Worm (Caenorhabditis elegans) whole organism, L1 larva: ENCODE measurements around the gene ZK470.4.

Experiments
- C04F5.9 ChIP-seq: sonication (generic microtip); optimal IDR thresholded peaks from 2 replicates; lab custom pipeline; 2016; ENCODE audit warnings: missing genetic modification characterization, missing compliant biosample characterization
- F16B12.6 ChIP-seq: fragments of 150-350 bp; optimal IDR thresholded peaks from 2 replicates; lab custom pipeline; 2014; ENCODE audit warnings: missing biosample characterization, missing genetic modification characterization
- aha-1 ChIP-seq: fragments of 150-350 bp; optimal IDR thresholded peaks from 2 replicates; lab custom pipeline; 2014; ENCODE audit warnings: missing biosample characterization, missing genetic modification characterization
- blmp-1 ChIP-seq: fragments of 150-350 bp; optimal IDR thresholded peaks from 2 replicates; lab custom pipeline; 2014; ENCODE audit warnings: missing biosample characterization, missing genetic modification characterization
- ceh-82 ChIP-seq, 3 experiments: fragments of 150-350 bp in 1 of 3; sonication (generic microtip) in 2 of 3; optimal IDR thresholded peaks; 2 replicates each; lab custom pipeline; 2014 to 2017; ENCODE audit warnings: missing biosample characterization in 3 of 3, missing genetic modification characterization in 3 of 3
- ceh-88 ChIP-seq: fragments of 200-800 bp; sonication (Bioruptor generic); IDR thresholded peaks from 2 replicates; pipeline ENCODE4 v1.3.6; 2022; ENCODE audit warnings: missing genetic modification characterization, missing compliant biosample characterization
- efl-1 ChIP-seq, 4 experiments: fragments of 150-350 bp; optimal IDR thresholded peaks in 3 of 4; peaks in 1 of 4; 1 replicate in 1 of 4; 2 replicates in 3 of 4; lab custom pipeline; 2014; ENCODE audit warnings: missing biosample characterization in 2 of 4, missing genetic modification characterization in 2 of 4, missing genetic modification reagents in 2 of 4
- efl-3 ChIP-seq: fragments of 200-800 bp; sonication (Bioruptor generic); optimal IDR thresholded peaks from 2 replicates; lab custom pipeline; 2018; ENCODE audit warnings: mild to moderate bottlenecking, missing genetic modification characterization, missing compliant biosample characterization
- egl-27 ChIP-seq, 2 experiments: fragments of 150-350 bp in 1 of 2; sonication (generic microtip); optimal IDR thresholded peaks; 3 replicates each; lab custom pipeline; 2017 to 2018; ENCODE audit warnings: missing biosample characterization in 2 of 2, missing genetic modification characterization in 2 of 2, missing genetic modification reagents in 2 of 2
- elt-2 ChIP-seq: sonication (generic microtip); optimal IDR thresholded peaks from 2 replicates; lab custom pipeline; 2016; ENCODE audit warnings: missing genetic modification characterization, mild to moderate bottlenecking, inconsistent platforms, missing compliant biosample characterization, missing genetic modification reagents
- elt-3 ChIP-seq, 6 experiments: fragments of 150-350 bp in 1 of 6; sonication (generic microtip); optimal IDR thresholded peaks; 2 replicates each; lab custom pipeline; 2017 to 2018; ENCODE audit warnings: missing biosample characterization in 6 of 6, missing genetic modification characterization in 6 of 6, inconsistent platforms in 1 of 6
- fkh-10 ChIP-seq: sonication (generic microtip); optimal IDR thresholded peaks from 2 replicates; lab custom pipeline; 2017; ENCODE audit warnings: missing biosample characterization, missing genetic modification reagents, missing genetic modification characterization
- fkh-4 ChIP-seq: sonication (generic microtip); optimal IDR thresholded peaks from 2 replicates; lab custom pipeline; 2016; ENCODE audit warnings: missing compliant biosample characterization, missing genetic modification characterization, borderline replicate concordance
- fos-1 ChIP-seq: fragments of 150-350 bp; optimal IDR thresholded peaks from 2 replicates; lab custom pipeline; 2014; ENCODE audit warnings: missing biosample characterization, missing genetic modification characterization
- hlh-4 ChIP-seq: sonication (generic microtip); optimal IDR thresholded peaks from 2 replicates; lab custom pipeline; 2016; ENCODE audit warnings: mild to moderate bottlenecking, missing genetic modification characterization, missing compliant biosample characterization
- lin-14 ChIP-seq: fragments of 200-800 bp; sonication (Bioruptor generic); optimal IDR thresholded peaks from 2 replicates; lab custom pipeline; 2018; ENCODE audit warnings: mild to moderate bottlenecking, missing genetic modification characterization, moderate library complexity, missing compliant biosample characterization
- lin-35 ChIP-seq, 2 experiments: fragments of 150-350 bp; optimal IDR thresholded peaks; 2 replicates each; lab custom pipeline; 2014; ENCODE audit warnings: missing biosample characterization in 2 of 2, missing genetic modification characterization in 2 of 2, missing genetic modification reagents in 2 of 2
- mab-9 ChIP-seq: fragments of 200-800 bp; sonication (Bioruptor generic); IDR thresholded peaks from 2 replicates; pipeline ENCODE4 v1.3.6; 2022; ENCODE audit warnings: missing genetic modification reagents, missing genetic modification characterization, missing compliant biosample characterization
- mdl-1 ChIP-seq, 2 experiments: fragments of 150-350 bp; optimal IDR thresholded peaks; 2 replicates each; lab custom pipeline; 2014 to 2017; ENCODE audit warnings: missing biosample characterization in 2 of 2, missing genetic modification characterization in 2 of 2, inconsistent platforms in 1 of 2
- mep-1 ChIP-seq: fragments of 150-350 bp; optimal IDR thresholded peaks from 2 replicates; lab custom pipeline; 2014; ENCODE audit warnings: missing biosample characterization, missing genetic modification characterization
- nhr-12 ChIP-seq: sonication (generic microtip); optimal IDR thresholded peaks from 2 replicates; lab custom pipeline; 2017; ENCODE audit warnings: missing biosample characterization, missing genetic modification characterization
- nhr-19 ChIP-seq: fragments of 200-800 bp; sonication (Bioruptor generic); conservative IDR thresholded peaks from 2 replicates; pipeline ENCODE4 v1.3.6; 2022; ENCODE audit warnings: missing genetic modification characterization, missing compliant biosample characterization
- nhr-20 ChIP-seq: sonication (generic microtip); optimal IDR thresholded peaks from 2 replicates; lab custom pipeline; 2016; ENCODE audit warnings: mild to moderate bottlenecking, missing genetic modification characterization, missing compliant biosample characterization
- nhr-237 ChIP-seq: fragments of 150-350 bp; optimal IDR thresholded peaks from 2 replicates; lab custom pipeline; 2014; ENCODE audit warnings: missing biosample characterization, missing genetic modification characterization
- nhr-28 ChIP-seq: fragments of 150-350 bp; optimal IDR thresholded peaks from 2 replicates; lab custom pipeline; 2014; ENCODE audit warnings: missing biosample characterization, missing genetic modification characterization
- nhr-71 ChIP-seq: sonication (generic microtip); optimal IDR thresholded peaks from 2 replicates; lab custom pipeline; 2016; ENCODE audit warnings: mild to moderate bottlenecking, missing genetic modification characterization, moderate library complexity, missing compliant biosample characterization
- nhr-85 ChIP-seq: sonication (generic microtip); peaks from one replicate; lab custom pipeline; 2016; ENCODE audit warnings: missing genetic modification characterization, inconsistent platforms, missing compliant biosample characterization
- rnt-1 ChIP-seq: sonication (generic microtip); optimal IDR thresholded peaks from 2 replicates; lab custom pipeline; 2016; ENCODE audit warnings: mild to moderate bottlenecking, missing genetic modification characterization, moderate library complexity, missing compliant biosample characterization
- skn-1 ChIP-seq: fragments of 150-350 bp; optimal IDR thresholded peaks from 2 replicates; lab custom pipeline; 2014; ENCODE audit warnings: missing biosample characterization, missing genetic modification characterization
- snu-23 ChIP-seq: sonication (generic microtip); optimal IDR thresholded peaks from 2 replicates; lab custom pipeline; 2016; ENCODE audit warnings: missing genetic modification characterization, missing compliant biosample characterization
- sptf-1 ChIP-seq: fragments of 150-350 bp; optimal IDR thresholded peaks from 2 replicates; lab custom pipeline; 2014; ENCODE audit warnings: missing biosample characterization, missing genetic modification characterization
- swsn-7 ChIP-seq: sonication (generic microtip); optimal IDR thresholded peaks from 2 replicates; lab custom pipeline; 2016; ENCODE audit warnings: missing genetic modification characterization, missing compliant biosample characterization
- tbx-2 ChIP-seq: sonication (generic microtip); optimal IDR thresholded peaks from 2 replicates; lab custom pipeline; 2016; ENCODE audit warnings: missing genetic modification characterization, missing compliant biosample characterization
- tlp-1 ChIP-seq: fragments of 150-350 bp; optimal IDR thresholded peaks from 2 replicates; lab custom pipeline; 2014; ENCODE audit warnings: missing biosample characterization, missing genetic modification characterization
- unc-130 ChIP-seq: fragments of 150-350 bp; optimal IDR thresholded peaks from 2 replicates; lab custom pipeline; 2017; ENCODE audit warnings: missing biosample characterization, missing genetic modification characterization, inconsistent platforms
- unc-62 ChIP-seq: fragments of 150-350 bp; optimal IDR thresholded peaks from 2 replicates; lab custom pipeline; 2014; ENCODE audit warnings: missing biosample characterization, missing genetic modification reagents, missing genetic modification characterization
- unc-98 ChIP-seq: fragments of 200-800 bp; sonication (Bioruptor generic); IDR thresholded peaks from 2 replicates; pipeline ENCODE4 v1.3.6; 2022; ENCODE audit warnings: missing genetic modification characterization, missing compliant biosample characterization
- vab-15 ChIP-seq: sonication (generic microtip); optimal IDR thresholded peaks from 2 replicates; lab custom pipeline; 2017; ENCODE audit warnings: missing genotype, mild to moderate bottlenecking, missing genetic modification characterization, missing compliant biosample characterization
- ztf-11 ChIP-seq, 2 experiments: sonication (generic microtip); optimal IDR thresholded peaks; 2 replicates each; lab custom pipeline; 2016 to 2017; ENCODE audit warnings: missing genetic modification characterization in 2 of 2, missing biosample characterization in 1 of 2, missing compliant biosample characterization in 1 of 2
- ztf-4 ChIP-seq: fragments of 150-350 bp; optimal IDR thresholded peaks from 2 replicates; lab custom pipeline; 2014; ENCODE audit warnings: missing biosample characterization, missing genetic modification characterization

ZK470.4 gene

DNA sequence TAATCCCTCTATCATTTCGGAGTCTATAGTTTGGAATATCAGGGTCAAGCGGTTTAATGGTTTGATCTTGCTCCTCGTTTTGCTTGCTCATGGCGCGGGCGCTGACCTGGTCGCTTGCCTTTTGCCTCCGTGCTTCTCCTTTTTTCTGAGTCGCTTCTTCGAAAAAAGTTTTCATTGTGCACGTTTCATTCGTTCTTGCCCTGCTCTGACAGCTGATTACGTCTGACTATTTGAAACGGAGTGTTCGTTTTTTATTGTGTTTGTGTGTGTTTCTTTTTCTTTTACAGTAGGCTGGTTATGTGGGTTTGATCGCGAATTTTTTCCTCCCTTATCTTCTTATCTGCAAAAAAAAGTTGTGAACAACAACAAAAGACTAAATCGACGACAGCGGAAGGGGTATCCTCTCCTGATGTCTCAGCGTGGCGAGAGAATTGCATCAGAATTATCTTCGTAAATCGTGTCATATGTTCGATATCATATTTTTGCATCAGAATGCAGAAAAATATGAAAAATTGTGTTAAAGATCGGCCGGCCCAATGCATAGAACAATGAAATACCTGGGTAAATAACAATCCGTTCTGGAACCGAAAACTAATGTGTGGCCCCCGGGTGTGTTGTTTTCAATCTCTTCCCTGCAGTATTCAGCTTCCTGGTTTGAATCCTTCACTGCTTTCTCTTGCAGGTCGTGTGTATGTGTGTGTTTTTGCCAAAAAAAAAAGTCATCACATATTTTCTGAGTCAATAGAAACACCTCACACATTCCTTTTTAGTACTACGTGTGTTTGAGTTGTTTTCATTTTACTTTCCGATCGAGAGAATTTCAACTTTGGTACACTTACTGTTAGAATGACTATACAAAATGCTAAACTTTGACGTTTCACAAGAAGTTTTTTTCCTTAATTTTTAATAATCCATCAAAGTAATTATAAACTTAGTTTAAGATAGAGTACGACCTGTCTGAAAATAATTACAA is at the start of gene ZK470.4:
Gene ZK470.4 (minus strand): TSS at position 175 of the 973 bp plus-strand sequence.
- TF ChIP-seq swsn-7 (no peak), nhr-85 (tag; lab: Kevin White, UChicago) (peak; percentile 63), nhr-71 (peak; percentile 46), snu-23 (GFP tag; lab: Kevin White, UChicago) (peak; percentile 8), nhr-19 (GFP tag; lab: Robert Waterston, UW) (peak; percentile 29; the same call in 1 of the 2 replicates), efl-1 (optimal IDR thresholded peaks at IDR 0.05; lab: Kevin White, UChicago) (no peak), efl-1 (GFP tag; optimal IDR thresholded peaks at IDR 0.05 in 1 of 2; lab: Kevin White, UChicago) (peak in 1 of 2 experiments; percentile 48), mep-1 (tag; lab: Kevin White, UChicago) (no peak), C04F5.9 (tag; lab: Kevin White, UChicago) (no peak), rnt-1 (peak; percentile 42), aha-1 (tag; lab: Kevin White, UChicago) (peak; percentile 34), lin-35 (GFP tag; optimal IDR thresholded peaks at IDR 0.05; lab: Kevin White, UChicago) (peak in 1 of 2 experiments; percentile 30), lin-14 (GFP tag; lab: Kevin White, UChicago) (peak; percentile 33), skn-1 (tag; lab: Kevin White, UChicago) (no peak), fkh-4 (tag; lab: Kevin White, UChicago) (no peak), F16B12.6 (tag; lab: Kevin White, UChicago) (no peak), unc-62 (GFP tag; lab: Kevin White, UChicago) (no peak), elt-3 (tag; optimal IDR thresholded peaks at IDR 0.05; lab: Kevin White, UChicago) (peak in 1 of 6 experiments; percentile 73), ceh-82 (tag; optimal IDR thresholded peaks at IDR 0.05; lab: Kevin White, UChicago) (no peak), nhr-20 (tag; lab: Kevin White, UChicago) (peak; percentile 34), blmp-1 (peak; percentile 49), nhr-237 (tag; lab: Kevin White, UChicago) (no peak), tlp-1 (no peak)

DNA sequence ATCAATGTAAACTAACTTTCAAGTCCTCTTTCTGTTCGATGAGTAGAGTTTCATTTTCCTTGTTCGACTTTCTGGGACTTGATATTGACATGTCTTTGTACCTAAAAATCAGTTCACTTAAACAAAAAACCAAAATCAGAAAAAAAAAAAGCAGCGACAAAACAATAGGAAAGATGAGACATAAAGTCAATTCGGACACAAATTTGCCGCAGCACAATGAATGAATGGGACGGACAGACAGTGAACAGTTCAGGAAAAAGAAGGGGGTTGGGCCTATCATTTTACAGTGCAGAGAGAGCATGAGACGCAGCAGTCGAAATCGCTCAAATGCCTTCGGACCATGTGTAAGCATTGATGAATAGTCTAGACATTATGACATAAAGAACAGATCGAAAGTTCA is 47.1 kb upstream of the ZK470.4 start, which contains the start of gene mrp-6:
Gene mrp-6 (minus strand): TSS at position 101 of the 400 bp plus-strand sequence.
- no peak for TF ChIP-seq nhr-28 (tag; lab: Kevin White, UChicago)
- TF ChIP-seq fos-1 (tag; lab: Kevin White, UChicago), result no peak
- TF ChIP-seq unc-98 (GFP tag; lab: Robert Waterston, UW), result no peak
- no peak for TF ChIP-seq mdl-1 (tag; optimal IDR thresholded peaks at IDR 0.05; lab: Kevin White, UChicago)

DNA sequence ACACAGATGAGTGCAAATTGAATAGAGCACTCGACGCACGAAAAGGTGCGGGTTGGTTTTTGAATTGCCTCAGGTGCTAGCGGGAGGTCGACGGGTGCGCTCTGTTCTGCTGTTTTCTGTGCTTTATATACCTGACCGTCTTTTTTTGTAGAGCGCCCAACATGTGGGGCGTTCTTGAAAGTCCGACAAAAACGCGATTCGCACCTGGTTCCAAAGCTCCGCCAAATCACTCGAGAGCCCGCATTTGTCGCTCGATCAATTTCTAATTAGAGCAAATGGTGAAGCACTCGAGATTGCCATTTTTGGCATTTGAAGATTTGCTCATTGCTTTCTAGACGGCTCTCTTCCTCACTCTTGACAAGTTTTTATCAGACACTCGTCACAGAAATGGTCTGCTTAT is 37.8 kb upstream of the ZK470.4 start, which contains the start of gene ZK470.6:
Gene ZK470.6 (minus strand): TSS at position 101 of the 400 bp plus-strand sequence.
- TF ChIP-seq sptf-1 (tag; lab: Kevin White, UChicago) (no peak), aha-1 (tag; lab: Kevin White, UChicago) (no peak), ceh-88 (GFP tag; lab: Robert Waterston, UW) (no peak), ztf-4 (tag; lab: Kevin White, UChicago) (no peak), unc-130 (no peak), mep-1 (tag; lab: Kevin White, UChicago) (no peak), nhr-20 (tag; lab: Kevin White, UChicago) (no peak), tbx-2 (no peak), egl-27 (tag; optimal IDR thresholded peaks at IDR 0.05; lab: Kevin White, UChicago) (no peak), mab-9 (no peak), hlh-4 (tag; lab: Kevin White, UChicago) (no peak), fkh-10 (GFP tag; lab: Kevin White, UChicago) (no peak), elt-2 (tag; lab: Kevin White, UChicago) (no peak), elt-3 (tag; optimal IDR thresholded peaks at IDR 0.05; lab: Kevin White, UChicago) (no peak), ztf-11 (tag; optimal IDR thresholded peaks at IDR 0.05; lab: Kevin White, UChicago) (no peak), efl-3 (GFP tag; lab: Kevin White, UChicago) (no peak), C04F5.9 (tag; lab: Kevin White, UChicago) (no peak), nhr-12 (tag; lab: Kevin White, UChicago) (no peak), vab-15 (tag; lab: Kevin White, UChicago) (no peak), tlp-1 (no peak)
